Worm (Caenorhabditis elegans): Measurements from ENCODE around the gene ins-31.
"Not testable (repeated sequence)": the region's sequence is repeated elsewhere in the genome, so short reads cannot be mapped to it uniquely, and the experiment has no call there.

Gene ins-31

ce11 chrII:3126741-3127140 is at the start of gene ins-31:
Gene ins-31 (plus strand): TSS chrII:3127041.
- not testable (repeated sequence) for TF ChIP-seq unc-62 (GFP tag; optimal IDR thresholded peaks at IDR 0.05)

- no peak for TF ChIP-seq unc-62 (GFP tag; optimal IDR thresholded peaks at IDR 0.05)
Measured at ce11 chrII:3078496-3078895, 48.3 kb upstream of the ins-31 start, which contains the start of gene copb-1. Gene copb-1 (plus strand): TSS chrII:3078796.

DNA sequence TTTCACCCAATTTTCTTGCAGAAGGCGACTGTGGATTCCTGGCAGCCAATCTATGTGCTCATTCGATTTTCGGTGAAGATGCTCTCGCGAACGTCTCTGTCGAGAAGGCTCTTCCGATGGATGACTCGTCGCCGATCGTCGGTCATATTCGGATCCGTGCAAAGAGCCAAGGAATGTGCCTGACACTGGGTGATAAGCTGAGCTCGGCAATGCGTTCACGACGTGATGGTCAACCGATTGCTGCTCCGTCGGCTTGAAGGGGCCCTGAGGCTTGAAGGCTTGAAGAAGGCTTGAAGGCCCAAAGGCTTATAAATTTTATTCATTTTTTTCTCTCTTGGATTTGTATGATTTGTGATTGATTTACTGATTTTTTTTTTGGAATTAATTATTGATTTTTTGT is 39.7 kb upstream of the ins-31 start:
- no peak for TF ChIP-seq unc-62 (GFP tag; optimal IDR thresholded peaks at IDR 0.05)

DNA sequence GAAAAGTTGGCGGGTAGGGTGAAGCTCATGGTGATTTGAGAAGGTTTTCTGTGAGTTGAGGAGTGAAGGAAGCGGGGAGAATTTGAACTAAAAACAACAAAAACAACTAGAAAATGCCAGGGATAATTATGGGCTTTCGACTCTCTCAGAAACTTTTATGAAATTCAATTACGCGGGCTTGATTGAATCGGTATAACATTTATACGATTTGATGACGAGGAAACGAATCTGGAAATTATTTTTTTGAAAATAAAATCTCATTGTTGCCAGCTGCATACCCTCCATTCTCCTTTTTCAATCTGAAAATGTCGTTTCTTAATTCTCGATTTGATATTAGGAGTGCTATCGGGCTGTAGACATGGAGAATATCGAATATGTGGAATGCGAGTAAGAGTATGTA is 35.6 kb upstream of the ins-31 start, which contains the start of gene srg-21:
Gene srg-21 (minus strand): TSS at position 101 of the 400 bp plus-strand sequence.
- no peak for TF ChIP-seq unc-62 (GFP tag; optimal IDR thresholded peaks at IDR 0.05)

DNA sequence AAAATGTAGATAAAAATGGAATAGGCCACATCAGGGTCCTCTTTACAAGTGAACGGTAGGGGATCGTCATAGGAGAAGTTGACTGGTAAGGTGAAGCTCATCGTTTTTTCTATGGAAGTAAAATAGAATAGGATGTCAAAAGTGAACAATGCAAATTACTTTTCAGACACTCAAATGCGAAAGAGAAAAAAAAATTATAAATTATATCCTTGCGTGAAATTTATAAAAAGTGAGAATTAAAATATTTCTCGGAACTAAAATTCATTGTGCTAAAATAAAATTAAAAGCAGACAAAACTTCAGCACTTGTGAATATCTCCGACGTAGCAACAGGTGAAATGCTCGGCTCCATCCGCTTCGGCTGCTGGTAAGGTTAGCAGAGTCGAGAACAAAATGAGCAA is 33.5 kb upstream of the ins-31 start, which contains the start of gene srg-22:
Gene srg-22 (minus strand): TSS at position 101 of the 400 bp plus-strand sequence.
- TF ChIP-seq unc-62 (GFP tag; optimal IDR thresholded peaks at IDR 0.05), result no peak

ce11 chrII:3096060-3096459 is 30.8 kb upstream of the ins-31 start, which contains the start of gene srg-23:
Gene srg-23 (minus strand): TSS chrII:3096160.
- TF ChIP-seq unc-62 (GFP tag; optimal IDR thresholded peaks at IDR 0.05), result no peak

DNA sequence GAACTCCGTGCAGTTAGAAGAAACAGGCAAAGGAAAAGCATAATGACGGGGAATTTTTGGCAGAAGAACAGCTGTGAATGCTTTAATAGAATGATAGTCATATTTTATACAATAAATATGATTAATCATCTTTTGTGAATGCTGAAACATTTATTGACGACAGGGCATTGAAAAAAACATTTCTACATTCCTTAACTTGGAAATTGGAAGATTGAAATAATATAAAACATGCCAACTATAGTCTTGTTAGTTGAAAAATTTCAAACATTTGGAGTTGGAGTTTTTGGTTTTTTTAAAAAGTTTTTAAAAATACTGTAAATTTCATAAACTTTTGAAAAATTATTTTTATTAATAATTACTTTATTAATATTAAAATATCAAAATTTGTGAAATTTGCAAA is 30.0 kb upstream of the ins-31 start, which contains the start of gene Y25C1A.14:
Gene Y25C1A.14 (minus strand): TSS at position 101 of the 400 bp plus-strand sequence.
- no peak for TF ChIP-seq unc-62 (GFP tag; optimal IDR thresholded peaks at IDR 0.05)

- TF ChIP-seq unc-62 (GFP tag; optimal IDR thresholded peaks at IDR 0.05), result no peak
Measured at ce11 chrII:3100546-3100945, 26.3 kb upstream of the ins-31 start, which contains the start of gene srg-24. Gene srg-24 (minus strand): TSS chrII:3100646.

DNA sequence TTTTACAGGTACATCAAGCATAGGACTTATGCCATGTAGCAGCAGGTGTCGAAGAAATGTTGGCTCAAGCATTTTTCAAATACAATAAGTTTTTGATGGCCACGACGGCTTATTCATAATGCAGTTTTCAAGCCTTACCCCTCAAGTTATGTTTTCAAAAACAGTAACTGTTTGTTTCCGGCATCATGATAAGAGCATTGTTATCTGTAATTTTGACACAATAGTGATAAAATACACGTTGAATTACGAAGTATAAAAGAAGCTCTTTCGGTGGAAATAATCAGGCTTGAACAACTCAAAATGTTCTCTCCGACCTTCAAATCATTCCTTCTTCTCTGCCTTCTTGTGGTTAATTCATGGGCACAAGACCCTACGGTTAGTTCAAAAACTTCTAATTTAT is 24.8 kb upstream of the ins-31 start, which contains the start of gene clec-121:
Gene clec-121 (plus strand): TSS at position 301 of the 400 bp plus-strand sequence.
- no peak for TF ChIP-seq unc-62 (GFP tag; optimal IDR thresholded peaks at IDR 0.05)

- no peak for TF ChIP-seq unc-62 (GFP tag; optimal IDR thresholded peaks at IDR 0.05)
Measured at ce11 chrII:3105765-3106164, 21.1 kb upstream of the ins-31 start, which contains the start of gene clec-122. Gene clec-122 (plus strand): TSS chrII:3106065.

DNA sequence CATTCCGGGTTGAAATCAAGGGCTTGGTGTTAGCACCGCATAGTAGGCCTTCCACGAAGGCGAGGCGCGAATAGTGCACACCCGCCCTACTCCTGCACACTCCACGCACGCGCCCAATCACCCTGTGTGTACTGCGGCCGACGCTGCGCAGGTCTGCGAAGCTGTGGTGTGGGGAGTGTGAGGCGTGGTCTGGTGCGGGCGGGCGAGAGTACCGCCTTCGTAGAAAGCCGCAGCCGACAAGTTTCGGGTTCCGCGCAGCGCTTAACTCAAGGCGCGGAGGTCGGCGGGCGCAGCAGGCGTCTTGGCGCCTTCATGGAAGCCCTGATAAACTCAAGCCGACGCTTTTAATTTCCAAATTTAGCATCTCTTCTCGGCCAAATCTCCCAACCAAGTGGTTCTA is 18.7 kb upstream of the ins-31 start:
- no peak for TF ChIP-seq unc-62 (GFP tag; optimal IDR thresholded peaks at IDR 0.05)

DNA sequence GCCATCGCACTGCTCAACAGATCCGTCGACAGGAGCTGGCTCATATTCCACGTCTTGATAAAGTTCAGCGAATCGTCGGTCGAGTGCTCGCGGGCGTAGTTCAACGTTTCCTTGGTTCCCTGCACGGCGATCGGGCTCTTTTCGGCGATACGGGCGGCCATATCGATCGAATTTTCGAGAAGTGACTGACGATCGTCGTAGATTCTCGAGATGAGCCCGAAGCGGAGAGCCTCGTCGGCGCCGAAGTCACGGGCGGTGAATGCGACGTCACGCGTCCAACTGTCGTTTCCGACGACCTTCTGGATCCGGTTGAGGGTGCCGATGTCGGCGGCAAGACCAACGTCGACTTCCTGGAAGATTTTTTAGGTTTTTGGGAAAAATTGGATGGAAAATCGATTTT is 17.3 kb upstream of the ins-31 start:
- no peak for TF ChIP-seq unc-62 (GFP tag; optimal IDR thresholded peaks at IDR 0.05)

DNA sequence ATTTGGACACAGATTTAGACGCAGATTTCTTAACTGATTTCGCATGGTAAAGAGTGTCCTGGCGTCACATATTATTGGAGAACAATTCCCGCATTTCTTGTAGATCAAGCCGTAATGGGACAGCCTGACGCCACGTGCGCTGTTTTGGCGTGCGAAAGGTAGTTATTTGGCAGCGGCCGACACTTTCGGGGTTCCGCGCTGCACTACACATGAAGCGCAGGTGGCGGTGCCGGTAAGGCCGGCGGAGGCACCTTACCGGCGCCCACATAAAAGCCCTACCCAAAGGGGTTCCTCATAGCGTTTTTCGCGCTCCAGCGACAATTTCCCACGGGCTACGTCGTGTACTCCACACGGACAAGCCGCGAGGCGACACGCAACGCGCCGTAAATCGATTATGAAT is 16.7 kb upstream of the ins-31 start:
- TF ChIP-seq unc-62 (GFP tag; optimal IDR thresholded peaks at IDR 0.05), result no peak

DNA sequence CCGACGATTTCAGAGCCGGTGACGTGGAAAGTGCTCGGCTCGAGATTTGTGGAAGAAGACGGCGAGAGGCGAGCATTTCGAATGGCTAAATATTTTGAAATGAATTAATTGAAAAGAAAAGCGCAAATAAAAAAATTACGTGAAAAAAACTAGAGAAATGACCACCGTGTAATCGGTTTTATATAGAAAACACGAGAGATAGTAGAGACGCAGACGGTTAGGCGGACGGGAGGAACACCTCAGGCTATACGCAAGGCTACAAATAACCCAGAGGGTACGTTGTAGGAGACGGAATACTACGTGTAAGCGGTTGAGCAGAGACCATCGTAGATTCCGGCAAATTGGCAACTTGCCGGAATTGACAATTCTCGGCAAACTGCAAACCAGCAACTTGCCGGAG is 15.7 kb upstream of the ins-31 start, which contains the start of gene Y25C1A.13:
Gene Y25C1A.13 (minus strand): TSS at position 101 of the 400 bp plus-strand sequence.
- TF ChIP-seq unc-62 (GFP tag; optimal IDR thresholded peaks at IDR 0.05), result no peak

- no peak for TF ChIP-seq unc-62 (GFP tag; optimal IDR thresholded peaks at IDR 0.05)
Measured at ce11 chrII:3112313-3112712, 14.5 kb upstream of the ins-31 start, which contains the start of gene Y25C1A.2. Gene Y25C1A.2 (plus strand): TSS chrII:3112613.

DNA sequence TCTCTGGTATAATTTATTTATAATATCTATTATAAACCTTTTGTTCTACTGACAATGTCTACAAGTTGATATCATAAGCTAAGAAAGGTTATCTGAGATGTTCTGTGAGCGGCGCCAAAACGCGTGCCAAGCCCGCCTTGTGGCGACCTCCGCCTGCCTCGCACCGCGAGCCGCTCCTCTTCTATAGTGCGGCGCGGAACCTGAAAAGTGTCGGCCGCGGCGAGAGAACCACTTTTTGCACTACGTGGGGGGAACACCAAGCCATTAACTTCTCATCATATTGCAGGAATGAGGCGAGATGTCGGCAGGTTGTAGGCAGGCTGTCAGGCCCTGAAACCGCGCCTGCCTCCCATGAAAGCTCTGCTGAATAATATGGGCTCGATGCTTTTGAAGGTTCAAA is 13.6 kb upstream of the ins-31 start:
- no peak for TF ChIP-seq unc-62 (GFP tag; optimal IDR thresholded peaks at IDR 0.05)

DNA sequence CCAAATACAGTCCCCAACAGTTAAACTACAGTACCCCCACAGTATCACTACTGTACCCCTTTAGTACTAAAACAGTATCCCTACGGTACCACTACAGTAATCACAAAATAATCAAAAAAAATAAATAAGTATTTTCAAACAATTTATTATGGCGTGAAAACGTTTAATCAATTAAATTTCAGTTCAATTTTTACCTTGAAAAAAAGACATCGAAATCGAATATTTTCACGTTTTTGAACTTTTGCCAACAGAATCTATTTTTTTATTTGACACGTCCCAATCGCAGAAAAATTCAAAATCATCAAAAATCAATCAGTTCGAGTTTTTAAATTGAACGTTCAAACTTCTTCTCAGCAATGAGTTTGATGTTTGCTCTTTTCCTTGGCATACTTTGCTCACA is 12.9 kb upstream of the ins-31 start, which contains the start of gene clec-123:
Gene clec-123 (plus strand): TSS at position 301 of the 400 bp plus-strand sequence.
- no peak for TF ChIP-seq unc-62 (GFP tag; optimal IDR thresholded peaks at IDR 0.05)

- no peak for TF ChIP-seq unc-62 (GFP tag; optimal IDR thresholded peaks at IDR 0.05)
Measured at ce11 chrII:3117471-3117870, 9.4 kb upstream of the ins-31 start, which contains the start of gene T10D4.7. Gene T10D4.7 (plus strand): TSS chrII:3117771.
